Worm (Caenorhabditis elegans) whole organism, mixed stage, embryonic: Measurements from ENCODE around the gene C06G3.3.

Experiments used
- M03D4.4 ChIP-seq: sonication (generic microtip); optimal IDR thresholded peaks from 2 replicates; lab custom pipeline; 2017; ENCODE audit warnings: mild to moderate bottlenecking, missing genetic modification characterization, missing compliant biosample characterization
- nhr-237 ChIP-seq: fragments of 150-350 bp; optimal IDR thresholded peaks from 2 replicates; lab custom pipeline; 2014; ENCODE audit warnings: missing biosample characterization, missing genetic modification characterization

ce11 chrIV:7017123-7017674, 18.7 kb upstream of the C06G3.3 start, which contains the start of gene gldi-4:
- TF ChIP-seq nhr-237 (tag; lab: Kevin White, UChicago) (no peak), M03D4.4 (tag; lab: Kevin White, UChicago) (no peak)
